Worm (Caenorhabditis elegans): Measurements from ENCODE around the gene C50H11.13.

ce11 chrV:3114973-3115372 lies 43.5 kb upstream of the C50H11.13 start, which contains the start of gene Y73C8C.3:
- TF ChIP-seq nhr-12 (tag; optimal IDR thresholded peaks at IDR 0.05) (no peak), nhr-76 (tag; optimal IDR thresholded peaks at IDR 0.05) (no peak), mep-1 (tag; optimal IDR thresholded peaks at IDR 0.05) (no peak), pha-4 (tag; optimal IDR thresholded peaks at IDR 0.05) (no peak), elt-3 (tag; optimal IDR thresholded peaks at IDR 0.05) (no peak), lin-32 (GFP tag; optimal IDR thresholded peaks at IDR 0.05) (no peak)

Data from whole organism, mixed stage, embryonic.